Worm (Caenorhabditis elegans) whole organism, L4/young adult: Measurements from ENCODE around the gene C26E1.2.

Experiments
- W03F9.2 ChIP-seq: fragments of 150-350 bp; optimal IDR thresholded peaks from 2 replicates; lab custom pipeline; 2014; ENCODE audit warnings: missing biosample characterization, missing genetic modification characterization
- dao-5 ChIP-seq: sonication (generic microtip); optimal IDR thresholded peaks from 2 replicates; lab custom pipeline; 2016; ENCODE audit warnings: missing genotype, missing genetic modification characterization, moderate library complexity, missing compliant biosample characterization
- him-1 ChIP-seq: sonication (generic microtip); optimal IDR thresholded peaks from 2 replicates; lab custom pipeline; 2016; ENCODE audit warnings: missing genotype, missing genetic modification reagents, missing genetic modification characterization, missing compliant biosample characterization

- TF ChIP-seq dao-5 (tag; lab: Kevin White, UChicago) (no peak), him-1 (tag; lab: Kevin White, UChicago) (no peak), W03F9.2 (no peak)
Observed at ce11 chrV:13288881-13289280, 16.1 kb upstream of the C26E1.2 start.
